Worm (Caenorhabditis elegans) whole organism, late embryonic: Measurements from ENCODE around the gene C08G5.6.

Source experiments
- ceh-22 ChIP-seq: sonication (generic microtip); optimal IDR thresholded peaks from 2 replicates; lab custom pipeline; 2017; ENCODE audit warnings: missing biosample characterization, missing genetic modification characterization
- nhr-11 ChIP-seq: fragments of 150-350 bp; optimal IDR thresholded peaks from 2 replicates; lab custom pipeline; 2014; ENCODE audit warnings: missing biosample characterization, missing genetic modification characterization
- pat-9 ChIP-seq: fragments of 200-800 bp; sonication (Bioruptor generic); optimal IDR thresholded peaks from 2 replicates; lab custom pipeline; 2018; ENCODE audit warnings: mild to moderate bottlenecking, missing genetic modification characterization, moderate library complexity, missing compliant biosample characterization
- pros-1 ChIP-seq: fragments of 150-350 bp; optimal IDR thresholded peaks from 2 replicates; lab custom pipeline; 2014; ENCODE audit warnings: missing biosample characterization, missing genetic modification reagents, missing genetic modification characterization
- ref-2 ChIP-seq: sonication (generic microtip); optimal IDR thresholded peaks from 2 replicates; lab custom pipeline; 2016; ENCODE audit warnings: missing genetic modification characterization, missing compliant biosample characterization
- sdc-2 ChIP-seq: sonication (generic microtip); optimal IDR thresholded peaks from 2 replicates; lab custom pipeline; 2016; ENCODE audit warnings: missing genotype, missing genetic modification characterization, missing compliant biosample characterization
- tbx-2 ChIP-seq: sonication (generic microtip); optimal IDR thresholded peaks from 2 replicates; lab custom pipeline; 2016; ENCODE audit warnings: missing genetic modification characterization, missing compliant biosample characterization
- unc-86 ChIP-seq: sonication (generic microtip); optimal IDR thresholded peaks from 2 replicates; lab custom pipeline; 2016; ENCODE audit warnings: missing genetic modification characterization, missing compliant biosample characterization

DNA sequence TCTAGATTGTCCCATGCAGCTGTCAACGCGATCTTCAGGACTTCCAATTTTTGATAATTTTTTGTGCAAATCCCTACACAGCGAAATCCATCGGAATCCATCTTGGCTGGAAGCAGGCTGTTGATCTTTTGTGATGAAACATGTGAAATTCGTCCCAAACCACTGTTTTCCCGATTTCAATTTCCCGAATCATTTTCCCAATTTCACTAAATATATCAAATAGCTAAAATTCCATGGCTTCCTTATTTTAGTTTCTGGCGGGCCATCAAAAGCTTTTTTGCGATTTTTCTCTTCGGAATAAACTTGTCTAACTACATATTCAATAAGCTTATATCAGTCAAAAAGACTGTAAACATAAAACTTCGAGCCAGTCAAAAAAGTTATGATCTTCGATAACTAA is 51.2 kb downstream of the C08G5.6 start, which contains the start of gene F46F5.8:
- TF ChIP-seq pat-9: no peak
- no peak for TF ChIP-seq nhr-11 (tag; lab: Kevin White, UChicago)
- TF ChIP-seq sdc-2: no peak
- TF ChIP-seq unc-86 (tag; lab: Kevin White, UChicago): no peak
- no peak for TF ChIP-seq ceh-22 (tag; lab: Kevin White, UChicago)
- no peak for TF ChIP-seq ref-2 (tag; lab: Kevin White, UChicago)
- TF ChIP-seq pros-1 (tag; lab: Kevin White, UChicago): no peak
- TF ChIP-seq tbx-2 (tag; lab: Kevin White, UChicago): no peak
